Worm (Caenorhabditis elegans): ENCODE measurements around the gene erp-44.2.

The erp-44.2 gene

ce11 chrIV:7822524-7822923 is 12.0 kb downstream of the erp-44.2 start, which contains the start of gene T14A8.2:
Gene T14A8.2, minus strand, starts transcription at chrIV:7822624.
- TF ChIP-seq mef-2 (tag; optimal IDR thresholded peaks at IDR 0.05) (no peak), ets-5 (GFP tag; IDR thresholded peaks at IDR 0.05) (no peak), sptf-1 (tag; optimal IDR thresholded peaks at IDR 0.05) (no peak), C34B4.2 (tag; optimal IDR thresholded peaks at IDR 0.05) (no peak), nhr-47 (tag; optimal IDR thresholded peaks at IDR 0.05) (no peak), unc-98 (GFP tag; IDR thresholded peaks at IDR 0.05) (no peak), egl-13 (tag; optimal IDR thresholded peaks at IDR 0.05) (no peak), elt-3 (tag; optimal IDR thresholded peaks at IDR 0.05) (no peak), dpl-1 (GFP tag; optimal IDR thresholded peaks at IDR 0.05) (no peak), pax-3 (tag; optimal IDR thresholded peaks at IDR 0.05) (no peak)

ce11 chrIV:7817852-7818251 is 16.6 kb downstream of the erp-44.2 start, which contains the start of gene ric-3:
Gene ric-3, plus strand, starts transcription at chrIV:7818251.
- peak; percentile 7 to 41 (median 31) for TF ChIP-seq dpl-1 (GFP tag; optimal IDR thresholded peaks at IDR 0.05)
- peak; percentile 84 for TF ChIP-seq fkh-8 (tag; optimal IDR thresholded peaks at IDR 0.05)
- peak; percentile 31 for TF ChIP-seq lir-3 (tag; optimal IDR thresholded peaks at IDR 0.05; ENCODE audit: poor library complexity)
- TF ChIP-seq C04F5.9 (tag; optimal IDR thresholded peaks at IDR 0.05): no peak
- no peak for TF ChIP-seq nhr-28 (tag; optimal IDR thresholded peaks at IDR 0.05)
- TF ChIP-seq nhr-85 (tag): peak; percentile 49
- TF ChIP-seq vab-15 (tag; optimal IDR thresholded peaks at IDR 0.05): no peak
- TF ChIP-seq snu-23 (GFP tag; optimal IDR thresholded peaks at IDR 0.05): peak; percentile 78
- TF ChIP-seq aly-2 (tag; optimal IDR thresholded peaks at IDR 0.05): peak; percentile 57
- TF ChIP-seq fkh-10 (GFP tag; optimal IDR thresholded peaks at IDR 0.05): peak; percentile 47
- peak; percentile 19 for TF ChIP-seq skn-1 (tag; optimal IDR thresholded peaks at IDR 0.05)
- peak; percentile 48 for TF ChIP-seq irx-1 (tag; optimal IDR thresholded peaks at IDR 0.05)
- peak; percentile 56; the same call in 1 of the 2 replicates for TF ChIP-seq isw-1 (GFP tag; IDR thresholded peaks at IDR 0.05)
- no peak for TF ChIP-seq hlh-4 (tag; optimal IDR thresholded peaks at IDR 0.05)
- TF ChIP-seq unc-86 (tag; optimal IDR thresholded peaks at IDR 0.05): peak; percentile 76
- TF ChIP-seq nhr-47 (tag; optimal IDR thresholded peaks at IDR 0.05): peak; percentile 72
- TF ChIP-seq lin-35 (GFP tag; optimal IDR thresholded peaks at IDR 0.05): peak in 1 of 2 experiments; percentile 65
- no peak for TF ChIP-seq nhr-12 (tag; optimal IDR thresholded peaks at IDR 0.05)
- no peak for TF ChIP-seq pag-3 (tag; optimal IDR thresholded peaks at IDR 0.05; ENCODE audit: borderline replicate concordance, insufficient read depth)
- no peak for TF ChIP-seq hlh-17 (GFP tag; optimal IDR thresholded peaks at IDR 0.05; ENCODE audit: borderline replicate concordance)
- TF ChIP-seq blmp-1 (tag; optimal IDR thresholded peaks at IDR 0.05): peak; percentile 77
- TF ChIP-seq lsy-2 (tag; optimal IDR thresholded peaks at IDR 0.05): peak; percentile 57 to 76
- TF ChIP-seq lin-39 (tag; optimal IDR thresholded peaks at IDR 0.05): peak; percentile 17
- no peak for TF ChIP-seq sptf-1 (tag; optimal IDR thresholded peaks at IDR 0.05)
- peak; percentile 95 for TF ChIP-seq lin-14 (GFP tag; optimal IDR thresholded peaks at IDR 0.05)
- peak; percentile 23 for TF ChIP-seq zag-1 (tag; optimal IDR thresholded peaks at IDR 0.05)
- TF ChIP-seq rnt-1 (tag; optimal IDR thresholded peaks at IDR 0.05): peak; percentile 84
- TF ChIP-seq snpc-4 (tag; optimal IDR thresholded peaks at IDR 0.05): peak; percentile 23
- TF ChIP-seq nhr-20 (tag; optimal IDR thresholded peaks at IDR 0.05): peak; percentile 50
- peak; percentile 52 for TF ChIP-seq fos-1 (tag; optimal IDR thresholded peaks at IDR 0.05)
- peak; percentile 72 for TF ChIP-seq tbx-2 (tag; optimal IDR thresholded peaks at IDR 0.05)
- peak; percentile 63 for TF ChIP-seq nhr-19 (GFP tag; conservative IDR thresholded peaks at IDR 0.05)
- peak; percentile 30 for TF ChIP-seq nhr-77 (tag; optimal IDR thresholded peaks at IDR 0.05)
- TF ChIP-seq egl-13 (tag; optimal IDR thresholded peaks at IDR 0.05): peak; percentile 71
- no peak for TF ChIP-seq efl-3 (GFP tag; optimal IDR thresholded peaks at IDR 0.05)
- peak; percentile 45 to 63 (median 50) for TF ChIP-seq ceh-82 (tag; optimal IDR thresholded peaks at IDR 0.05)
- peak; percentile 87 for TF ChIP-seq nhr-71 (tag; optimal IDR thresholded peaks at IDR 0.05)
- TF ChIP-seq mab-9 (GFP tag; IDR thresholded peaks at IDR 0.05): no peak
- no peak for TF ChIP-seq egl-27 (tag; optimal IDR thresholded peaks at IDR 0.05)
- TF ChIP-seq lin-15B (tag; optimal IDR thresholded peaks at IDR 0.05): no peak
- TF ChIP-seq swsn-7 (tag; optimal IDR thresholded peaks at IDR 0.05): peak; percentile 73
- peak; percentile 68 to 78 for TF ChIP-seq efl-1 (optimal IDR thresholded peaks at IDR 0.05)
- peak; percentile 32 to 95 for TF ChIP-seq efl-1 (GFP tag; optimal IDR thresholded peaks at IDR 0.05 in 1 of 2)
- peak; percentile 84 for TF ChIP-seq mep-1 (tag; optimal IDR thresholded peaks at IDR 0.05)
- peak; percentile 42 for TF ChIP-seq pax-3 (tag; optimal IDR thresholded peaks at IDR 0.05)
- no peak for TF ChIP-seq ztf-4 (tag; optimal IDR thresholded peaks at IDR 0.05)

All from whole organism, L1 larva.